Worm (Caenorhabditis elegans): ENCODE measurements around the gene K08E4.8.

K08E4.8 gene

DNA sequence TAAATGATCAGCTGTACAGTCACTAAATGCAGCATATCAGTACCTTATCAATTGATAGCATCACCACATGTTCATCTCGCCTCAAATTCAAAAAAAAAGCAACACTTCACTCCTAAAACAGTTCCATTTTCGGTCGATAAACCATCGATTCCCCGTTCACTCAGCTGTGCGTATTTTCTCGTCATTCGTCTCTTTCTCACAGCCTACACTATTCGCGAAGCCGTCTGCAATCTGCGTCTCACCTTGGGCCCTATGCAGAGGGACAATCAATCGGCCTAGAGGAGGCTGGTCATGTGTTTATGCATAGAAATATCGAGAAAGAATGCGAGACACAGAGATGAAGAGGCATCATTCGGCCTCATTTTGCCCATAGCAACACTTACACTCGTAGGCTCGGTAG lies 28.7 kb downstream of the K08E4.8 start (continued):
- no peak for TF ChIP-seq ceh-9 (tag; optimal IDR thresholded peaks at IDR 0.05)
- peak; percentile 48 for TF ChIP-seq rnt-1 (tag; optimal IDR thresholded peaks at IDR 0.05)
- no peak for TF ChIP-seq mec-3 (tag; optimal IDR thresholded peaks at IDR 0.05; ENCODE audit: borderline replicate concordance)
- no peak for TF ChIP-seq nhr-232 (tag; optimal IDR thresholded peaks at IDR 0.05)
- TF ChIP-seq K09A11.1 (tag; optimal IDR thresholded peaks at IDR 0.05; ENCODE audit: insufficient read depth): no peak
- no peak for TF ChIP-seq syd-9 (tag; optimal IDR thresholded peaks at IDR 0.05)
- TF ChIP-seq hlh-15 (tag; optimal IDR thresholded peaks at IDR 0.05): no peak
- TF ChIP-seq ceh-22 (tag; optimal IDR thresholded peaks at IDR 0.05): peak; percentile 81
- peak; percentile 64 for TF ChIP-seq ceh-2 (tag; optimal IDR thresholded peaks at IDR 0.05)
- no peak for TF ChIP-seq lin-11 (tag; optimal IDR thresholded peaks at IDR 0.05)
- no peak for TF ChIP-seq ceh-6 (GFP tag; optimal IDR thresholded peaks at IDR 0.05)
- no peak for TF ChIP-seq ceh-45 (GFP tag; IDR thresholded peaks at IDR 0.05)
- TF ChIP-seq pha-4 (tag; optimal IDR thresholded peaks at IDR 0.05): no peak
- TF ChIP-seq hlh-13 (GFP tag; optimal IDR thresholded peaks at IDR 0.05): no peak
- TF ChIP-seq ceh-24 (tag; optimal IDR thresholded peaks at IDR 0.05): no peak
- no peak for TF ChIP-seq ceh-30 (tag; optimal IDR thresholded peaks at IDR 0.05)
- TF ChIP-seq hlh-6 (tag; optimal IDR thresholded peaks at IDR 0.05): no peak
- peak; percentile 45 for TF ChIP-seq madf-2 (tag; optimal IDR thresholded peaks at IDR 0.05)
- TF ChIP-seq elt-2 (tag; optimal IDR thresholded peaks at IDR 0.05): peak; percentile 74
- peak; percentile 70 for TF ChIP-seq ama-1 (optimal IDR thresholded peaks at IDR 0.05)
- TF ChIP-seq npax-4 (tag; optimal IDR thresholded peaks at IDR 0.05): no peak
- TF ChIP-seq ceh-48 (tag; optimal IDR thresholded peaks at IDR 0.05): peak; percentile 79
- TF ChIP-seq ceh-19 (GFP tag; optimal IDR thresholded peaks at IDR 0.05): no peak
- no peak for TF ChIP-seq fkh-10 (GFP tag; optimal IDR thresholded peaks at IDR 0.05)
- TF ChIP-seq nfya-1 (tag; optimal IDR thresholded peaks at IDR 0.05): peak; percentile 84
- TF ChIP-seq ztf-16 (tag; optimal IDR thresholded peaks at IDR 0.05): no peak
- TF ChIP-seq che-1 (tag; optimal IDR thresholded peaks at IDR 0.05): no peak
- peak; percentile 59 for TF ChIP-seq ceh-34 (tag; optimal IDR thresholded peaks at IDR 0.05)
- peak; percentile 73 for TF ChIP-seq unc-55 (GFP tag; optimal IDR thresholded peaks at IDR 0.05)
- TF ChIP-seq sox-2 (GFP tag; IDR thresholded peaks at IDR 0.05): no peak
- no peak for TF ChIP-seq gmeb-2 (tag; optimal IDR thresholded peaks at IDR 0.05)
- TF ChIP-seq odd-2 (tag; optimal IDR thresholded peaks at IDR 0.05): no peak
- TF ChIP-seq fax-1 (tag; optimal IDR thresholded peaks at IDR 0.05): no peak

DNA sequence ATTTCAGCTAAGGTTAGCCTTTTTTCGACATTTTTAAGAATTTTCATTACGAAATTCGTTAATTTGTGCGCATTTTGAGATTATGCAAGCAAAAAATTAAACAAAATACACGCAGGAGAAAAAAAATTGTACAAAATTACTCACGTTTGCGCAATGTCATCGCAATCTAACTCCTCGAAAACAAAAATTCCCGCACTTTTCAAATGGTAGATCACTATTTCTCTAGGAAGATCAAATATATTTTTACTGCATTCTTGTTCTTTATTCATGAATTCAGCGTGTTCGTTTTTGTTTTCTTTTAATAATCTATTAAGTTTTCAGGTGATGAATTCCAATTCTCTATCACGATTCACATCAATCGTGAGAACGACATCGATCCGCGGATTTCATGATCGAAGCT lies 30.1 kb downstream of the K08E4.8 start, which contains the start of the genes T12G3.6 and mrpl-51:
Gene T12G3.6 (minus strand): TSS at position 269 of the 400 bp plus-strand sequence.
Gene mrpl-51 (plus strand): TSS at position 322 of the 400 bp plus-strand sequence.
- TF ChIP-seq sox-2 (GFP tag; IDR thresholded peaks at IDR 0.05) (no peak), ceh-34 (tag; optimal IDR thresholded peaks at IDR 0.05) (no peak), eyg-1 (tag; optimal IDR thresholded peaks at IDR 0.05) (no peak), fax-1 (tag; optimal IDR thresholded peaks at IDR 0.05) (no peak), ttx-3 (tag; optimal IDR thresholded peaks at IDR 0.05) (no peak), ets-4 (tag; optimal IDR thresholded peaks at IDR 0.05) (no peak)

DNA sequence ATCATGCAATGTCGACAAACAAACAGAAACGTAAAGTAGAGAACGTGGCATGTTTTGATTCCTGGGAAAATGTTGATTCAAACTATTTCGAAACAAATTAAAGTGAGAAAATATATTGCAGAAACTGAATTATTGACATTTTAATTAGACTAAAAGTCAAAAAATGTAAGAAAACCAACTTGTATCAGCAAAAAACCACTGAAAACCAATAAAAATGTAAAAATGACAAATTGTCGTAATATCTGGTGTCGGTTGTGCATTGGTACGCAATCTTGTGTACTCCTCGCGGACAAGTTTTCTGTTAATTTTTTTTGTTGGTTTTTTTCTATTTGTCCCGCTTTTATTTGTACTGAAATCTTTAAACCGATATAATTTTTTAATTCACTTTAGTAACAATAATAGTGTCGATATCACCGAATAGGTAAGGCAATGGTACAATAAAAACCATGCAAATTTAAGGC lies 31.4 kb downstream of the K08E4.8 start, which contains the start of gene T12G3.11:
Gene T12G3.11 (minus strand): TSS at position 51 of the 461 bp plus-strand sequence.
- TF ChIP-seq pqm-1 (tag; optimal IDR thresholded peaks at IDR 0.05) (no peak), unc-55 (GFP tag; optimal IDR thresholded peaks at IDR 0.05) (no peak), pat-9 (tag; optimal IDR thresholded peaks at IDR 0.05) (no peak), K09A11.1 (tag; optimal IDR thresholded peaks at IDR 0.05; ENCODE audit: insufficient read depth) (no peak), ceh-2 (tag; optimal IDR thresholded peaks at IDR 0.05) (no peak)

DNA sequence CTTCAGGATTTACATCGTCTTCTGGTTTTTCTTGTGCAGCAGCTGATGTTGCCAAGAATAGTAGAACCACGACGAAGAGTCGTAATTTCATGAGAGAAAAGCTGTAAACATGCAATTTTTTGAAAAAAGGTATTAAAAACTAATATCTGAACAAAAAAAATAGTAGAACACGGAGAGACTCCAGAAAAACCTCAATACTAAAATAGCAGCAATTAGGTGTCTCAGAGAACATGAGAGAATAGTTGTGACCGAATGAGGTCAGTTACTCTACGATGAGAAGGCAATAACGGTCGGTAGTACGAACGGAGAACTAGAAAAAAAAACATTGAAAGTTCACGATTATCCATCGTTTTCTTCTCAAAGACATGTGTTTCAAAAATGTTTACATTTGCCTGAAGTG lies 32.1 kb downstream of the K08E4.8 start, which contains the start of gene tgn-38:
Gene tgn-38 (minus strand): TSS at position 101 of the 400 bp plus-strand sequence.
- TF ChIP-seq gmeb-2 (tag; optimal IDR thresholded peaks at IDR 0.05): no peak
- no peak for TF ChIP-seq eyg-1 (tag; optimal IDR thresholded peaks at IDR 0.05)
- no peak for TF ChIP-seq ztf-16 (tag; optimal IDR thresholded peaks at IDR 0.05)
- no peak for TF ChIP-seq ceh-45 (GFP tag; IDR thresholded peaks at IDR 0.05)

Data from whole organism, late embryonic.